Worm (Caenorhabditis elegans): ENCODE data around the gene T28D6.7.

DNA sequence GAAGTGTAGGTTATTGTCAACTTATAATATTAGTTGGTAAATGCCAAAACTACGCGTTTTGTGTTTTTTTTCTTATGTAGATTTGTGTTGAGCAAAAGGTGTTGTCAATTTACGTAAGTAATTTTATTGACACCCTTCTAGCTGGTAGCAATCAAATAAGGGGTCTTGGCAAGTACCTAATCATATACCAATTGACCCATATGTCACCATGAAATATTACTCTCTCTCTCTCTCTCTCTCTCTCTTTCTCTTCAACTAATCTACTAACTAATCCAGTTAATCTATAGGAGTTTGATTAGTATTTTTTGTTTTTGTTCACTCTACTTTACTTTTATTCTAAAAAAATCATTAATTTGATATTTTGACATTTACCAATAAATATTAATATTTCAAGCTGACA is 13.1 kb upstream of the T28D6.7 start:
- TF ChIP-seq pha-4 (tag; optimal IDR thresholded peaks at IDR 0.05) (no peak), ZK546.5 (tag; optimal IDR thresholded peaks at IDR 0.05) (no peak), elt-3 (tag; optimal IDR thresholded peaks at IDR 0.05) (no peak), ceh-16 (tag; optimal IDR thresholded peaks at IDR 0.05) (no peak), ceh-28 (tag; optimal IDR thresholded peaks at IDR 0.05) (no peak), unc-62 (GFP tag; optimal IDR thresholded peaks at IDR 0.05) (no peak)

Measured in whole organism, L3 larva.